Fruit fly (Drosophila melanogaster) whole organism, embryonic: Measurements from ENCODE around the gene scrt.

Source experiments
- Aef1 ChIP-seq: fragments of 200-800 bp; sonication (Bioruptor generic); IDR thresholded peaks from 3 replicates; pipeline ENCODE4 v1.3.6; 2022; ENCODE audit warnings: missing biosample characterization, missing genetic modification characterization
- CG11456 ChIP-seq: fragments of 200-800 bp; sonication (Bioruptor generic); IDR thresholded peaks from 3 replicates; pipeline ENCODE4 v1.3.6; 2022; ENCODE audit warnings: missing biosample characterization, missing genetic modification characterization
- CG11504 ChIP-seq: fragments of 200-800 bp; sonication (Bioruptor generic); optimal IDR thresholded peaks from 3 replicates; lab custom pipeline; 2019; ENCODE audit warnings: missing biosample characterization, mild to moderate bottlenecking, missing genetic modification characterization, moderate library complexity
- CG12155 ChIP-seq: fragments of 200-800 bp; sonication (Bioruptor generic); optimal IDR thresholded peaks from 3 replicates; lab custom pipeline; 2016; ENCODE audit warnings: missing biosample characterization, missing genetic modification characterization
- CG13894 ChIP-seq: fragments of 200-800 bp; sonication (Bioruptor generic); optimal IDR thresholded peaks from 3 replicates; lab custom pipeline; 2018; ENCODE audit warnings: missing biosample characterization, mild to moderate bottlenecking, missing genetic modification characterization, moderate library complexity
- CG14667 ChIP-seq: fragments of 200-800 bp; sonication (Bioruptor generic); IDR thresholded peaks from 2 replicates; pipeline ENCODE4 v1.3.6; 2022; ENCODE audit warnings: missing biosample characterization, missing genetic modification characterization
- CG1529 ChIP-seq: fragments of 200-800 bp; sonication (Bioruptor generic); optimal IDR thresholded peaks from 3 replicates; lab custom pipeline; 2018; ENCODE audit warnings: missing biosample characterization, missing genetic modification characterization
- CG1647 ChIP-seq: fragments of 200-800 bp; sonication (Bioruptor generic); optimal IDR thresholded peaks from 3 replicates; lab custom pipeline; 2016; ENCODE audit warnings: missing biosample characterization, missing genetic modification characterization
- CG16815 ChIP-seq: fragments of 200-800 bp; sonication (Bioruptor generic); optimal IDR thresholded peaks from 3 replicates; lab custom pipeline; 2017; ENCODE audit warnings: missing biosample characterization, mild to moderate bottlenecking, missing genetic modification characterization
- CG1832 ChIP-seq: fragments of 200-800 bp; sonication (Bioruptor generic); optimal IDR thresholded peaks from 2 replicates; lab custom pipeline; 2017; ENCODE audit warnings: missing biosample characterization, mild to moderate bottlenecking, missing genetic modification characterization, inconsistent platforms
- CG2199 ChIP-seq: fragments of 200-800 bp; sonication (Bioruptor generic); IDR thresholded peaks from 3 replicates; pipeline ENCODE4 v1.3.6; 2022; ENCODE audit warnings: missing biosample characterization, missing genetic modification characterization
- CG2889 ChIP-seq: fragments of 200-800 bp; sonication (Bioruptor generic); IDR thresholded peaks from 3 replicates; pipeline ENCODE4 v1.3.6; 2022; ENCODE audit warnings: missing biosample characterization, missing genetic modification characterization
- CG42726 ChIP-seq: fragments of 200-800 bp; sonication (Bioruptor generic); IDR thresholded peaks from 2 replicates; pipeline ENCODE4 v1.3.6; 2022; ENCODE audit warnings: missing biosample characterization, missing genetic modification characterization; ENCODE audit not compliant: partially characterized antibody
- CG4617 ChIP-seq: fragments of 200-800 bp; sonication (Bioruptor generic); optimal IDR thresholded peaks from 3 replicates; lab custom pipeline; 2016; ENCODE audit warnings: missing biosample characterization, missing genetic modification characterization, borderline replicate concordance
- CG5953 ChIP-seq: fragments of 200-800 bp; sonication (Bioruptor generic); IDR thresholded peaks from 2 replicates; pipeline ENCODE4 v1.3.6; 2022; ENCODE audit warnings: missing biosample characterization, missing genetic modification characterization
- CG6272 ChIP-seq: fragments of 200-800 bp; sonication (Bioruptor generic); IDR thresholded peaks from 2 replicates; pipeline ENCODE4 v1.3.6; 2022; ENCODE audit warnings: missing biosample characterization, missing genetic modification characterization
- CG7745 ChIP-seq: fragments of 200-800 bp; sonication (Bioruptor generic); optimal IDR thresholded peaks from 2 replicates; lab custom pipeline; 2018; ENCODE audit warnings: missing biosample characterization, mild to moderate bottlenecking, missing genetic modification characterization, moderate library complexity
- Deaf1 ChIP-seq: fragments of 200-800 bp; optimal IDR thresholded peaks from 3 replicates; lab custom pipeline; 2019; ENCODE audit warnings: missing biosample characterization, mild to moderate bottlenecking, missing genetic modification characterization, moderate library complexity
- Doc3 ChIP-seq: fragments of 200-800 bp; sonication (Bioruptor generic); IDR thresholded peaks from 3 replicates; pipeline ENCODE4 v1.3.6; 2022; ENCODE audit warnings: missing biosample characterization, missing genetic modification characterization; ENCODE audit not compliant: partially characterized antibody
- MESR4 ChIP-seq: fragments of 200-800 bp; sonication (Bioruptor generic); optimal IDR thresholded peaks from 2 replicates; lab custom pipeline; 2018; ENCODE audit warnings: missing biosample characterization, mild to moderate bottlenecking, missing genetic modification characterization, moderate library complexity
- Oaz ChIP-seq: fragments of 200-800 bp; sonication (Bioruptor generic); IDR thresholded peaks from 2 replicates; pipeline ENCODE4 v1.3.6; 2022; ENCODE audit warnings: missing biosample characterization, missing genetic modification characterization
- Pdp1 ChIP-seq, 2 experiments: fragments of 200-800 bp; sonication (Bioruptor generic); optimal IDR thresholded peaks; 3 replicates each; lab custom pipeline; 2016; ENCODE audit warnings: missing biosample characterization in 2 of 2, missing genetic modification characterization in 2 of 2, mild to moderate bottlenecking in 1 of 2, moderate library complexity in 1 of 2
- Sox100B ChIP-seq: fragments of 200-800 bp; sonication (Bioruptor generic); optimal IDR thresholded peaks from 3 replicates; lab custom pipeline; 2018; ENCODE audit warnings: missing biosample characterization, mild to moderate bottlenecking, missing genetic modification characterization
- Trl ChIP-seq, 3 experiments: fragments of >200 bp in 2 of 3; fragments of 200-800 bp in 1 of 3; sonication (Bioruptor generic) in 1 of 3; optimal IDR thresholded peaks; 2 replicates in 1 of 3; 3 replicates in 2 of 3; lab custom pipeline; 2016 to 2017; ENCODE audit warnings: missing biosample characterization in 1 of 3, missing genetic modification characterization in 1 of 3
- abd-A ChIP-seq: fragments of 200-800 bp; sonication (Bioruptor generic); optimal IDR thresholded peaks from 3 replicates; lab custom pipeline; 2019; ENCODE audit warnings: missing biosample characterization, mild to moderate bottlenecking, missing genetic modification characterization, moderate library complexity
- br ChIP-seq: fragments of >200 bp; optimal IDR thresholded peaks from 2 replicates; lab custom pipeline; 2017
- chif ChIP-seq, 2 experiments: fragments of 200-800 bp; sonication (Bioruptor generic); optimal IDR thresholded peaks; 3 replicates each; lab custom pipeline; 2016; ENCODE audit warnings: missing biosample characterization in 2 of 2, missing genetic modification characterization in 2 of 2
- chinmo ChIP-seq: fragments of 200-800 bp; sonication (Bioruptor generic); IDR thresholded peaks from 4 replicates; pipeline ENCODE4 v1.3.6; 2022; ENCODE audit warnings: missing biosample characterization, missing genetic modification characterization; ENCODE audit not compliant: partially characterized antibody
- disco-r ChIP-seq: fragments of 200-800 bp; sonication (Bioruptor generic); optimal IDR thresholded peaks from 2 replicates; lab custom pipeline; 2016; ENCODE audit warnings: missing biosample characterization, missing genetic modification characterization
- eve ChIP-seq, 2 experiments: fragments of >200 bp; optimal IDR thresholded peaks; 2 replicates each; lab custom pipeline; 2017; ENCODE audit warnings: missing biosample characterization in 2 of 2, missing genetic modification characterization in 2 of 2
- ewg ChIP-seq: fragments of 200-800 bp; sonication (Bioruptor generic); optimal IDR thresholded peaks from 3 replicates; lab custom pipeline; 2017; ENCODE audit warnings: mild to moderate bottlenecking, missing biosample characterization, missing genetic modification reagents, missing genetic modification characterization
- fd102C ChIP-seq: fragments of 200-800 bp; sonication (Bioruptor generic); optimal IDR thresholded peaks from 2 replicates; lab custom pipeline; 2018; ENCODE audit warnings: missing biosample characterization, mild to moderate bottlenecking, missing genetic modification characterization, moderate library complexity
- gcm ChIP-seq: fragments of 200-800 bp; sonication (Bioruptor generic); optimal IDR thresholded peaks from 2 replicates; lab custom pipeline; 2019; ENCODE audit warnings: missing biosample characterization, mild to moderate bottlenecking, missing genetic modification characterization, moderate library complexity
- gcm2 ChIP-seq: fragments of 200-800 bp; sonication (Bioruptor generic); optimal IDR thresholded peaks from 2 replicates; lab custom pipeline; 2016; ENCODE audit warnings: missing biosample characterization, missing genetic modification characterization
- her ChIP-seq: fragments of 200-800 bp; sonication (Bioruptor generic); optimal IDR thresholded peaks from 2 replicates; lab custom pipeline; 2016; ENCODE audit warnings: missing biosample characterization, missing genetic modification characterization
- ind ChIP-seq: fragments of 200-800 bp; sonication (Bioruptor generic); optimal IDR thresholded peaks from 3 replicates; lab custom pipeline; 2016; ENCODE audit warnings: missing biosample characterization, missing genetic modification characterization
- kah ChIP-seq: fragments of 200-800 bp; sonication (Bioruptor generic); optimal IDR thresholded peaks from 2 replicates; lab custom pipeline; 2018; ENCODE audit warnings: missing biosample characterization, mild to moderate bottlenecking, missing genetic modification characterization
- nerfin-1 ChIP-seq: fragments of 200-800 bp; sonication (Bioruptor generic); optimal IDR thresholded peaks from 3 replicates; lab custom pipeline; 2019; ENCODE audit warnings: missing biosample characterization, mild to moderate bottlenecking, missing genetic modification characterization, moderate library complexity
- org-1 ChIP-seq: fragments of 200-800 bp; sonication (Bioruptor generic); optimal IDR thresholded peaks from 2 replicates; lab custom pipeline; 2017; ENCODE audit warnings: missing biosample characterization, missing genetic modification characterization
- pros ChIP-seq: fragments of 200-800 bp; sonication (Bioruptor generic); optimal IDR thresholded peaks from 3 replicates; lab custom pipeline; 2019; ENCODE audit warnings: missing biosample characterization, mild to moderate bottlenecking, missing genetic modification characterization, moderate library complexity
- ro ChIP-seq: fragments of 200-800 bp; sonication (Bioruptor generic); IDR thresholded peaks from 2 replicates; pipeline ENCODE4 v1.3.6; 2022; ENCODE audit warnings: missing biosample characterization, missing genetic modification characterization
- scrt ChIP-seq: fragments of 200-800 bp; sonication (Bioruptor generic); optimal IDR thresholded peaks from 2 replicates; lab custom pipeline; 2018; ENCODE audit warnings: missing biosample characterization, mild to moderate bottlenecking, missing genetic modification characterization, moderate library complexity
- seq ChIP-seq: fragments of 200-800 bp; sonication (Bioruptor generic); IDR thresholded peaks from 2 replicates; pipeline ENCODE4 v1.3.6; 2022; ENCODE audit warnings: missing biosample characterization, missing genetic modification characterization
- sqz ChIP-seq: fragments of 200-800 bp; sonication (Bioruptor generic); optimal IDR thresholded peaks from 3 replicates; lab custom pipeline; 2018; ENCODE audit warnings: missing biosample characterization, mild to moderate bottlenecking, missing genetic modification characterization
- tgo ChIP-seq: fragments of 200-800 bp; sonication (Bioruptor generic); IDR thresholded peaks from 3 replicates; pipeline ENCODE4 v1.3.6; 2022; ENCODE audit warnings: missing biosample characterization, missing genetic modification characterization
- tup ChIP-seq: fragments of 200-800 bp; sonication (Bioruptor generic); optimal IDR thresholded peaks from 2 replicates; lab custom pipeline; 2016; ENCODE audit warnings: missing biosample characterization, mild to moderate bottlenecking, missing genetic modification characterization, moderate library complexity
- unpg ChIP-seq: fragments of 200-800 bp; sonication (Bioruptor generic); optimal IDR thresholded peaks from 3 replicates; lab custom pipeline; 2018; ENCODE audit warnings: missing biosample characterization, mild to moderate bottlenecking, missing genetic modification characterization, moderate library complexity
- vnd ChIP-seq: fragments of 200-800 bp; sonication (Bioruptor generic); IDR thresholded peaks from 3 replicates; pipeline ENCODE4 v1.3.6; 2022; ENCODE audit warnings: missing biosample characterization, missing genetic modification characterization; ENCODE audit not compliant: partially characterized antibody
- z ChIP-seq: fragments of 200-800 bp; sonication (Bioruptor generic); IDR thresholded peaks from 3 replicates; pipeline ENCODE4 v1.3.6; 2022; ENCODE audit warnings: missing biosample characterization, missing genetic modification characterization

scrt gene

DNA sequence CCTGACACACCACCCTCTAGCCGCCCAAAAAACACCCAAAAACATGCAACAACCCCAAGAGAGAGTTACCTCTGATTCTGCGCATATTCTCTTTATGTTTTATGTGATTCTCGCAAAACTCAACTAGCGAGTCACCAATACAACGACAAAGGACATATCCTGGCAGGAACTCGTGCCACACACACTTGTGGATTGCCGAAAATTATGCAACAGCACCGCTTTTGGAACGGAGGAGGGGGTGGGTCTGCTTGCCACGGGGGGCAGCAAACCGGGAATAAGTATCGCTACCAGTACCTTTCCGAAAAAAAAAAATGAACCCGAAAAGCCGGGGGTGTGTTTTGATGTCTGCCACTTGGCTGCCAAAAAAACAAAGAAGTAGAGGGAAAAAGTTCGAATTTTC, 18.6 kb upstream of the scrt start:
- TF ChIP-seq CG1529 (GFP tag; lab: Kevin White, UChicago) (no peak), abd-A (tag; lab: Kevin White, UChicago) (peak; percentile 58), chinmo (0 out of 4 replicates have a peak, but pooled peaks have one; percentile 31), CG13894 (tag; lab: Kevin White, UChicago) (peak; percentile 15), z (GFP tag; lab: Robert Waterston, UW) (0 out of 3 replicates have a peak, but pooled peaks have one; percentile 5), CG12155 (GFP tag; lab: Kevin White, UChicago) (peak; percentile 31), pros (GFP tag; lab: Kevin White, UChicago) (peak; percentile 45), CG7745 (tag; lab: Kevin White, UChicago) (no peak), sqz (GFP tag; lab: Kevin White, UChicago) (peak; percentile 72), CG11504 (no peak), Trl (optimal IDR thresholded peaks at IDR 0.05; lab: Kevin White, UChicago) (peak in 1 of 2 experiments; percentile 15), Trl (GFP tag; optimal IDR thresholded peaks at IDR 0.05; lab: Kevin White, UChicago) (no peak), CG1832 (GFP tag; lab: Kevin White, UChicago) (no peak), gcm (no peak), org-1 (no peak), nerfin-1 (tag; lab: Kevin White, UChicago) (peak; percentile 6), kah (GFP tag; lab: Kevin White, UChicago) (peak; percentile 18), ewg (GFP tag; lab: Kevin White, UChicago) (peak; percentile 80), Deaf1 (tag; lab: Kevin White, UChicago) (peak; percentile 19), eve (GFP tag; optimal IDR thresholded peaks at IDR 0.05; lab: Kevin White, UChicago) (no peak), scrt (GFP tag; lab: Kevin White, UChicago) (peak; percentile 100), Pdp1 (GFP tag; optimal IDR thresholded peaks at IDR 0.05; lab: Kevin White, UChicago) (peak in 1 of 2 experiments; percentile 90)

- TF ChIP-seq unpg (GFP tag; lab: Kevin White, UChicago) (peak; percentile 26), tgo (GFP tag; lab: Robert Waterston, UW) (peak; percentile 26; the same call in 2 of the 3 replicates), Aef1 (GFP tag; lab: Robert Waterston, UW) (0 out of 3 replicates have a peak, but pooled peaks have one; percentile 19), MESR4 (GFP tag; lab: Kevin White, UChicago) (no peak), CG14667 (GFP tag; lab: Robert Waterston, UW) (no peak), disco-r (GFP tag; lab: Kevin White, UChicago) (no peak), tup (GFP tag; lab: Kevin White, UChicago) (no peak), Oaz (GFP tag; lab: Robert Waterston, UW) (no peak), CG2199 (GFP tag; lab: Robert Waterston, UW) (no peak), ind (GFP tag; lab: Kevin White, UChicago) (no peak), ro (GFP tag; lab: Robert Waterston, UW) (no peak), CG2889 (GFP tag; lab: Robert Waterston, UW) (no peak), Doc3 (GFP tag; lab: Robert Waterston, UW) (no peak), CG42726 (GFP tag; lab: Robert Waterston, UW) (no peak), CG4617 (GFP tag; lab: Kevin White, UChicago) (no peak), gcm2 (GFP tag; lab: Kevin White, UChicago) (no peak), CG1647 (GFP tag; lab: Kevin White, UChicago) (no peak), CG6272 (GFP tag; lab: Robert Waterston, UW) (no peak), her (GFP tag; lab: Kevin White, UChicago) (no peak), vnd (no peak), CG5953 (no peak), seq (GFP tag; lab: Robert Waterston, UW) (no peak), Sox100B (peak; percentile 23), CG16815 (GFP tag; lab: Kevin White, UChicago) (peak; percentile 11), br (lab: Kevin White, UChicago) (no peak), chif (GFP tag; optimal IDR thresholded peaks at IDR 0.05; lab: Kevin White, UChicago) (peak; percentile 6 to 16), CG11456 (GFP tag; lab: Robert Waterston, UW) (0 out of 3 replicates have a peak, but pooled peaks have one; percentile 9), fd102C (GFP tag; lab: Kevin White, UChicago) (no peak)
Observed at dm6 chr3L:3970372-3971031, 13.2 kb upstream of the scrt start.
